Worm (Caenorhabditis elegans) whole organism, L4 larva: Measurements from ENCODE around the gene str-249.

Source experiments
- F26F4.8 ChIP-seq: fragments of 200-800 bp; sonication (Bioruptor generic); conservative IDR thresholded peaks from 2 replicates; pipeline ENCODE4 v1.3.6; 2022; ENCODE audit warnings: missing genetic modification characterization, missing compliant biosample characterization
- F37D6.2 ChIP-seq: sonication (generic microtip); optimal IDR thresholded peaks from 2 replicates; lab custom pipeline; 2016; ENCODE audit warnings: mild to moderate bottlenecking, missing genetic modification characterization, missing compliant biosample characterization
- F44E2.7 ChIP-seq: fragments of 200-800 bp; sonication (Bioruptor generic); IDR thresholded peaks from 2 replicates; pipeline ENCODE4 v2.1.2; 2022; ENCODE audit warnings: missing genetic modification characterization, missing compliant biosample characterization
- Y105C5A.15 ChIP-seq: fragments of 200-800 bp; sonication (Bioruptor generic); IDR thresholded peaks from 2 replicates; pipeline ENCODE4 v1.3.6; 2022; ENCODE audit warnings: missing genetic modification characterization, missing compliant biosample characterization
- aly-2 ChIP-seq: sonication (generic microtip); optimal IDR thresholded peaks from 2 replicates; lab custom pipeline; 2018; ENCODE audit warnings: missing biosample characterization, missing genetic modification characterization
- arid-1 ChIP-seq: fragments of 200-800 bp; sonication (Bioruptor generic); conservative IDR thresholded peaks from 2 replicates; pipeline ENCODE4 v1.3.6; 2022; ENCODE audit warnings: missing genetic modification reagents, missing genetic modification characterization, missing compliant biosample characterization
- attf-4 ChIP-seq: sonication (generic microtip); optimal IDR thresholded peaks from 3 replicates; lab custom pipeline; 2017; ENCODE audit warnings: missing biosample characterization, missing genetic modification characterization
- ceh-32 ChIP-seq: sonication (generic microtip); optimal IDR thresholded peaks from 2 replicates; lab custom pipeline; 2016; ENCODE audit warnings: mild to moderate bottlenecking, missing genetic modification characterization, missing compliant biosample characterization; ENCODE audit not compliant: poor library complexity
- ceh-44 ChIP-seq: fragments of 200-800 bp; sonication (Bioruptor generic); IDR thresholded peaks from 2 replicates; pipeline ENCODE4 v1.3.6; 2022; ENCODE audit warnings: missing genetic modification reagents, missing genetic modification characterization, missing compliant biosample characterization
- ceh-82 ChIP-seq: sonication (generic microtip); optimal IDR thresholded peaks from 2 replicates; lab custom pipeline; 2017; ENCODE audit warnings: missing biosample characterization, missing genetic modification characterization
- ctbp-1 ChIP-seq: fragments of 200-800 bp; sonication (Bioruptor generic); IDR thresholded peaks from 2 replicates; pipeline ENCODE4 v1.3.6; 2022; ENCODE audit warnings: missing genetic modification reagents, missing genetic modification characterization, missing compliant biosample characterization
- daf-12 ChIP-seq: fragments of 150-350 bp; optimal IDR thresholded peaks from 2 replicates; lab custom pipeline; 2014; ENCODE audit warnings: missing biosample characterization, missing genetic modification reagents, missing genetic modification characterization
- daf-16 ChIP-seq, 3 experiments: sonication (generic microtip); optimal IDR thresholded peaks; 2 replicates each; lab custom pipeline; 2016 to 2017; ENCODE audit warnings: missing genetic modification characterization in 3 of 3, missing genetic modification reagents in 3 of 3, mild to moderate bottlenecking in 2 of 3, missing compliant biosample characterization in 2 of 3, missing biosample characterization in 1 of 3, moderate library complexity in 1 of 3
- daf-8 ChIP-seq: fragments of 200-800 bp; sonication (Bioruptor generic); IDR thresholded peaks from 2 replicates; pipeline ENCODE4 v1.3.6; 2022; ENCODE audit warnings: missing genetic modification characterization, missing compliant biosample characterization
- dmd-6 ChIP-seq: fragments of 200-800 bp; sonication (Bioruptor generic); IDR thresholded peaks from 2 replicates; pipeline ENCODE4 v1.3.6; 2022; ENCODE audit warnings: missing genetic modification reagents, missing genetic modification characterization, missing compliant biosample characterization
- dmd-9 ChIP-seq: fragments of 200-800 bp; sonication (Bioruptor generic); IDR thresholded peaks from 2 replicates; pipeline ENCODE4 v1.3.6; 2022; ENCODE audit warnings: missing genetic modification reagents, missing genetic modification characterization, missing compliant biosample characterization
- duxl-1 ChIP-seq: sonication (generic microtip); optimal IDR thresholded peaks from 2 replicates; lab custom pipeline; 2016; ENCODE audit warnings: mild to moderate bottlenecking, missing genetic modification characterization, moderate library complexity, missing compliant biosample characterization; ENCODE audit not compliant: poor library complexity
- dve-1 ChIP-seq: sonication (generic microtip); optimal IDR thresholded peaks from 2 replicates; lab custom pipeline; 2017; ENCODE audit warnings: antibody characterized with exemption, mild to moderate bottlenecking, missing genetic modification characterization, missing compliant biosample characterization; ENCODE audit not compliant: insufficient read depth
- egl-27 ChIP-seq: sonication (generic microtip); optimal IDR thresholded peaks from 3 replicates; lab custom pipeline; 2017; ENCODE audit warnings: missing biosample characterization, missing genetic modification reagents, missing genetic modification characterization
- egl-43 ChIP-seq: fragments of 200-800 bp; sonication (Bioruptor generic); IDR thresholded peaks from 2 replicates; pipeline ENCODE4 v1.3.6; 2022; ENCODE audit warnings: missing genetic modification reagents, missing genetic modification characterization, missing compliant biosample characterization
- fos-1 ChIP-seq: fragments of 150-350 bp; optimal IDR thresholded peaks from 2 replicates; lab custom pipeline; 2014; ENCODE audit warnings: missing biosample characterization, missing genetic modification characterization
- lim-7 ChIP-seq: fragments of 200-800 bp; sonication (Bioruptor generic); IDR thresholded peaks from 2 replicates; pipeline ENCODE4 v1.3.6; 2022; ENCODE audit warnings: missing genetic modification characterization, missing compliant biosample characterization
- lin-1 ChIP-seq: fragments of 200-800 bp; sonication (Bioruptor generic); IDR thresholded peaks from 2 replicates; pipeline ENCODE4 v1.3.6; 2022; ENCODE audit warnings: missing genetic modification reagents, missing genetic modification characterization, missing compliant biosample characterization
- lin-29 ChIP-seq: fragments of 200-800 bp; sonication (Bioruptor generic); IDR thresholded peaks from 2 replicates; pipeline ENCODE4 v1.3.6; 2022; ENCODE audit warnings: missing genetic modification reagents, missing genetic modification characterization, missing compliant biosample characterization
- lin-38 ChIP-seq: fragments of 200-800 bp; sonication (Bioruptor generic); IDR thresholded peaks from 2 replicates; pipeline ENCODE4 v1.3.6; 2022; ENCODE audit warnings: missing genetic modification reagents, missing genetic modification characterization, missing compliant biosample characterization
- lin-39 ChIP-seq: fragments of 150-350 bp; optimal IDR thresholded peaks from 2 replicates; lab custom pipeline; 2014; ENCODE audit warnings: missing biosample characterization, missing genetic modification reagents, missing genetic modification characterization
- madf-9 ChIP-seq: fragments of 200-800 bp; sonication (Bioruptor generic); conservative IDR thresholded peaks from 2 replicates; pipeline ENCODE4 v1.3.6; 2022; ENCODE audit warnings: missing genetic modification reagents, missing genetic modification characterization, missing compliant biosample characterization
- mdl-1 ChIP-seq, 2 experiments: fragments of 150-350 bp in 1 of 2; sonication (generic microtip) in 1 of 2; optimal IDR thresholded peaks; 2 replicates each; lab custom pipeline; 2014 to 2017; ENCODE audit warnings: missing biosample characterization in 2 of 2, missing genetic modification characterization in 2 of 2
- mdt-29 ChIP-seq: fragments of 200-800 bp; sonication (Bioruptor generic); IDR thresholded peaks from 2 replicates; pipeline ENCODE4 v1.3.6; 2022; ENCODE audit warnings: missing genetic modification reagents, missing genetic modification characterization, missing compliant biosample characterization
- mes-2 ChIP-seq: sonication (generic microtip); optimal IDR thresholded peaks from 2 replicates; lab custom pipeline; 2016; ENCODE audit warnings: missing genotype, mild to moderate bottlenecking, missing genetic modification characterization, missing compliant biosample characterization; ENCODE audit not compliant: poor library complexity, severe bottlenecking
- mxl-2 ChIP-seq: fragments of 200-800 bp; sonication (Bioruptor generic); conservative IDR thresholded peaks from 2 replicates; pipeline ENCODE4 v1.3.6; 2022; ENCODE audit warnings: missing genetic modification reagents, missing genetic modification characterization, missing compliant biosample characterization
- mxl-3 ChIP-seq: fragments of 200-800 bp; sonication (Bioruptor generic); optimal IDR thresholded peaks from 2 replicates; lab custom pipeline; 2018; ENCODE audit warnings: mild to moderate bottlenecking, missing genetic modification characterization, missing compliant biosample characterization
- nhr-102 ChIP-seq: sonication (generic microtip); optimal IDR thresholded peaks from 2 replicates; lab custom pipeline; 2016; ENCODE audit warnings: mild to moderate bottlenecking, missing genetic modification characterization, moderate library complexity, missing compliant biosample characterization
- nhr-25 ChIP-seq: sonication (generic microtip); optimal IDR thresholded peaks from 2 replicates; lab custom pipeline; 2017; ENCODE audit warnings: missing genetic modification characterization, mild to moderate bottlenecking, missing compliant biosample characterization, antibody characterized with exemption, moderate library complexity, borderline replicate concordance; ENCODE audit not compliant: insufficient read depth
- nhr-28 ChIP-seq: fragments of 150-350 bp; optimal IDR thresholded peaks from 2 replicates; lab custom pipeline; 2014; ENCODE audit warnings: missing biosample characterization, missing genetic modification characterization
- nhr-6 ChIP-seq: fragments of 150-350 bp; optimal IDR thresholded peaks from 2 replicates; lab custom pipeline; 2014; ENCODE audit warnings: missing biosample characterization, missing genetic modification characterization
- nhr-77 ChIP-seq: fragments of 150-350 bp; optimal IDR thresholded peaks from 2 replicates; lab custom pipeline; 2014; ENCODE audit warnings: missing biosample characterization, missing genetic modification characterization
- pha-4 ChIP-seq, 2 experiments: fragments of 150-350 bp in 1 of 2; fragments of 200-800 bp in 1 of 2; sonication (Bioruptor generic) in 1 of 2; IDR thresholded peaks in 1 of 2; optimal IDR thresholded peaks in 1 of 2; 2 replicates each; pipeline versions ENCODE4 v1.3.6 to Lab custom; 2014 to 2022; ENCODE audit warnings: missing genetic modification characterization in 2 of 2, missing genetic modification reagents in 2 of 2, missing biosample characterization in 1 of 2, missing compliant biosample characterization in 1 of 2
- saeg-2 ChIP-seq: fragments of 200-800 bp; sonication (Bioruptor generic); IDR thresholded peaks from 2 replicates; pipeline ENCODE4 v1.3.6; 2022; ENCODE audit warnings: missing genetic modification reagents, missing genetic modification characterization, missing compliant biosample characterization
- sdz-12 ChIP-seq: fragments of 200-800 bp; sonication (Bioruptor generic); optimal IDR thresholded peaks from 2 replicates; lab custom pipeline; 2018; ENCODE audit warnings: mild to moderate bottlenecking, missing genetic modification characterization, missing compliant biosample characterization
- skn-1 ChIP-seq: fragments of 150-350 bp; optimal IDR thresholded peaks from 2 replicates; lab custom pipeline; 2014; ENCODE audit warnings: missing biosample characterization, missing genetic modification characterization
- snpc-4 ChIP-seq: fragments of 150-350 bp; optimal IDR thresholded peaks from 2 replicates; lab custom pipeline; 2014; ENCODE audit warnings: missing biosample characterization, missing genetic modification characterization
- tag-97 ChIP-seq: fragments of 200-800 bp; sonication (Bioruptor generic); IDR thresholded peaks from 2 replicates; pipeline ENCODE4 v1.3.6; 2022; ENCODE audit warnings: missing genetic modification characterization, missing compliant biosample characterization
- tra-1 ChIP-seq: fragments of 200-800 bp; sonication (Bioruptor generic); IDR thresholded peaks from 2 replicates; pipeline ENCODE4 v1.3.6; 2022; ENCODE audit warnings: missing genetic modification reagents, missing genetic modification characterization, missing compliant biosample characterization
- vab-7 ChIP-seq: fragments of 200-800 bp; sonication (Bioruptor generic); IDR thresholded peaks from 2 replicates; pipeline ENCODE4 v1.3.6; 2022; ENCODE audit warnings: missing genetic modification reagents, missing genetic modification characterization, missing compliant biosample characterization
- zip-2 ChIP-seq: fragments of 150-350 bp; optimal IDR thresholded peaks from 2 replicates; lab custom pipeline; 2014; ENCODE audit warnings: missing biosample characterization, missing genetic modification characterization
- ztf-7 ChIP-seq: fragments of 150-350 bp; optimal IDR thresholded peaks from 2 replicates; lab custom pipeline; 2014; ENCODE audit warnings: missing biosample characterization, missing genetic modification characterization

Gene str-249

DNA sequence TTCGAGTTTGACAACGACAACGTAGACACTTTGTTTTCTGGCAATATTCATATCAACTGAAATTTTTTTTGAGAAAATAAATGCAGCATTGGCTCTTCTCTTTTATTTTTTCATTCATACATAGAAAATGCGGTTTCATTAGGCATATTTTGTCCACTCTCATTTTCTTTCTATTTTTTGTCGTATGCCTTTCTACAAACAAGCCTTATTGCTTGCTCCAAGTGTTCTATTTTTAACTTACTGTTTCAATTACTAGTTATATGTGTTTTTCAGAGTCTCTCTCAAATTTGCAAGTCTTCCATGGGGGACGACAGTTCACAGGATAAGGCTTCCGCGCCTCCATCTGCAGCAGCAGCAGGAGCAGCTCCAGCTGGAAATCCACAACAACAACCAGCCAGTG, 19.3 kb upstream of the str-249 start, which contains the start of gene kcc-1:
Gene kcc-1, plus strand, starts transcription at position 301 of the 400 bp plus-strand sequence.
- TF ChIP-seq sdz-12 (GFP tag; lab: Kevin White, UChicago) = no peak
- no peak for TF ChIP-seq mes-2
- no peak for TF ChIP-seq ceh-82 (tag; lab: Kevin White, UChicago)
- TF ChIP-seq mdt-29 = no peak
- no peak for TF ChIP-seq ceh-44
- TF ChIP-seq nhr-6 (tag; lab: Kevin White, UChicago) = no peak
- no peak for TF ChIP-seq dve-1 (tag; lab: Kevin White, UChicago)
- TF ChIP-seq zip-2 (tag; lab: Kevin White, UChicago) = no peak
- TF ChIP-seq dmd-9 (GFP tag; lab: Robert Waterston, UW) = no peak
- no peak for TF ChIP-seq pha-4 (GFP tag; IDR thresholded peaks at IDR 0.05; lab: Robert Waterston, UW)
- no peak for TF ChIP-seq pha-4 (tag; optimal IDR thresholded peaks at IDR 0.05; lab: Kevin White, UChicago)
- TF ChIP-seq nhr-28 = no peak
- no peak for TF ChIP-seq mxl-3 (GFP tag; lab: Kevin White, UChicago)
- no peak for TF ChIP-seq fos-1 (tag; lab: Kevin White, UChicago)
- no peak for TF ChIP-seq vab-7 (GFP tag; lab: Robert Waterston, UW)
- TF ChIP-seq F37D6.2 = no peak
- no peak for TF ChIP-seq skn-1 (tag; lab: Kevin White, UChicago)
- TF ChIP-seq mdl-1 (tag; optimal IDR thresholded peaks at IDR 0.05; lab: Kevin White, UChicago) = no peak

DNA sequence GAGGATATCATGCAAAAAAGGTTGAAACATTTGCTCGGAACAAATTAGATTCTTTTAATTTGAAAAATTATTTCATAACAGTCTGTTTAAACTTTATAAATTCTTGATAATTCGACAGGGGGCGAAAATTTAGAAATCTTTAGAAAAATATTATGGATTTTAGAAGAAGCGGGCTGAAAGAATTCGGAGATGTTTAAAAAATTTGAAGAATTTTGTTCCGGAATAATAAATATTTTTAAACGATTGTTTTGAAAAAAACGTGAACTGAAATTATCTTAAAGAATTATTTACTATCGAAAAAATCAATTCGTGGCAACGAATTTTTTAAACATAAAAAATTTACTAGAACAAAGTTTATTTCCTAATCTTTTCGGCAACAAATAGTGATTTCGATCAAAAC, 17.0 kb upstream of the str-249 start, which contains the start of gene R13A1.3:
Gene R13A1.3, plus strand, starts transcription at position 301 of the 400 bp plus-strand sequence.
- TF ChIP-seq lin-39 (tag; lab: Kevin White, UChicago) (no peak), egl-27 (no peak), mxl-2 (no peak), tra-1 (GFP tag; lab: Robert Waterston, UW) (no peak), nhr-25 (tag; lab: Kevin White, UChicago) (no peak), snpc-4 (tag; lab: Kevin White, UChicago) (no peak), pha-4 (GFP tag; IDR thresholded peaks at IDR 0.05; lab: Robert Waterston, UW) (no peak), pha-4 (tag; optimal IDR thresholded peaks at IDR 0.05; lab: Kevin White, UChicago) (no peak), lim-7 (GFP tag; lab: Robert Waterston, UW) (no peak), nhr-77 (tag; lab: Kevin White, UChicago) (no peak), duxl-1 (no peak), ceh-32 (tag; lab: Kevin White, UChicago) (no peak), dmd-6 (no peak), F26F4.8 (GFP tag; lab: Robert Waterston, UW) (no peak), saeg-2 (GFP tag; lab: Robert Waterston, UW) (no peak), madf-9 (GFP tag; lab: Robert Waterston, UW) (no peak), lin-1 (GFP tag; lab: Robert Waterston, UW) (no peak), ctbp-1 (GFP tag; lab: Robert Waterston, UW) (no peak), Y105C5A.15 (no peak), egl-43 (GFP tag; lab: Robert Waterston, UW) (no peak), lin-38 (GFP tag; lab: Robert Waterston, UW) (no peak)

DNA sequence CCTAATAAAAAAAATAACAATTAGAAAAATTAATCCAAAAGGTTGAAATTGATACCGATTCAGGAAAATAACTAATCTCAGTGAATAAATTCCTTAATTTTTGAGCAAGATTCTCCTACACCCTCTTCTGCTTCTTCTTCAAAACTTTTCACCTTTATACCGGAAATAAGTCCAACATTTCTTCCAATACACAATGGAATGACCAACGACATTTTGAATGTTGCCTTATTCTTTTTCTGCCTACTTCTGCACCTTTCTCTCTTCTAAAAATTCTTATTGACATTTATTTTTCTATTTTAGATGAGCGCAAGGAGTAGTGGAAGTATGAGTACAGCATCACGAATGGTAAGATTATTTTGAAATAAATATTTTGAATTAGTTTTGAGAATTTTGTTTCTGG, 10.2 kb upstream of the str-249 start, which contains the start of gene unc-8:
Gene unc-8, plus strand, starts transcription at position 301 of the 400 bp plus-strand sequence.
- TF ChIP-seq aly-2 (tag; lab: Kevin White, UChicago) (no peak), arid-1 (no peak), attf-4 (no peak), tra-1 (GFP tag; lab: Robert Waterston, UW) (no peak), dmd-9 (GFP tag; lab: Robert Waterston, UW) (no peak), lin-29 (GFP tag; lab: Robert Waterston, UW) (no peak), dve-1 (tag; lab: Kevin White, UChicago) (no peak), nhr-102 (tag; lab: Kevin White, UChicago) (no peak), vab-7 (GFP tag; lab: Robert Waterston, UW) (no peak), mdl-1 (tag; optimal IDR thresholded peaks at IDR 0.05; lab: Kevin White, UChicago) (no peak), lin-39 (tag; lab: Kevin White, UChicago) (no peak), F26F4.8 (GFP tag; lab: Robert Waterston, UW) (no peak), daf-12 (tag; lab: Kevin White, UChicago) (no peak), F44E2.7 (GFP tag; lab: Robert Waterston, UW) (no peak), lin-1 (GFP tag; lab: Robert Waterston, UW) (no peak), daf-8 (no peak), tag-97 (GFP tag; lab: Robert Waterston, UW) (no peak), ztf-7 (tag; lab: Kevin White, UChicago) (no peak), daf-16 (GFP tag; optimal IDR thresholded peaks at IDR 0.05; lab: Kevin White, UChicago) (no peak), daf-16 (tag; optimal IDR thresholded peaks at IDR 0.05; lab: Kevin White, UChicago) (no peak)
